Worm (Caenorhabditis elegans) whole organism, late embryonic: Measurements from ENCODE around the gene cls-1.

ENCODE experiments used
- C08G9.2 ChIP-seq: sonication (generic microtip); optimal IDR thresholded peaks from 2 replicates; lab custom pipeline; 2016; ENCODE audit warnings: mild to moderate bottlenecking, missing genetic modification characterization, moderate library complexity, missing compliant biosample characterization
- C38D4.7 ChIP-seq: fragments of 200-800 bp; sonication (Bioruptor generic); optimal IDR thresholded peaks from 2 replicates; lab custom pipeline; 2018; ENCODE audit warnings: mild to moderate bottlenecking, missing genetic modification characterization, moderate library complexity, missing compliant biosample characterization
- K02D7.2 ChIP-seq: sonication (generic microtip); optimal IDR thresholded peaks from 2 replicates; lab custom pipeline; 2017; ENCODE audit warnings: mild to moderate bottlenecking, missing genetic modification characterization, missing compliant biosample characterization
- ahr-1 ChIP-seq: sonication (generic microtip); optimal IDR thresholded peaks from 2 replicates; lab custom pipeline; 2016; ENCODE audit warnings: missing genetic modification characterization, missing compliant biosample characterization
- ceh-18 ChIP-seq: sonication (generic microtip); optimal IDR thresholded peaks from 2 replicates; lab custom pipeline; 2016; ENCODE audit warnings: missing genetic modification characterization, missing compliant biosample characterization
- ceh-19 ChIP-seq: fragments of 200-800 bp; sonication (Bioruptor generic); optimal IDR thresholded peaks from 2 replicates; lab custom pipeline; 2018; ENCODE audit warnings: mild to moderate bottlenecking, missing genetic modification characterization, missing compliant biosample characterization
- ceh-2 ChIP-seq: sonication (generic microtip); optimal IDR thresholded peaks from 2 replicates; lab custom pipeline; 2016; ENCODE audit warnings: missing genotype, missing genetic modification characterization, missing compliant biosample characterization
- ceh-22 ChIP-seq: sonication (generic microtip); optimal IDR thresholded peaks from 2 replicates; lab custom pipeline; 2017; ENCODE audit warnings: missing biosample characterization, missing genetic modification characterization
- ceh-24 ChIP-seq: sonication (generic microtip); optimal IDR thresholded peaks from 2 replicates; lab custom pipeline; 2016; ENCODE audit warnings: mild to moderate bottlenecking, missing genetic modification characterization, missing compliant biosample characterization
- ceh-30 ChIP-seq: fragments of 150-350 bp; optimal IDR thresholded peaks from 2 replicates; lab custom pipeline; 2014; ENCODE audit warnings: missing biosample characterization, missing genetic modification characterization
- ceh-31 ChIP-seq: sonication (generic microtip); optimal IDR thresholded peaks from 2 replicates; lab custom pipeline; 2016; ENCODE audit warnings: missing genetic modification characterization, missing compliant biosample characterization
- ceh-34 ChIP-seq: sonication (generic microtip); optimal IDR thresholded peaks from 2 replicates; lab custom pipeline; 2016; ENCODE audit warnings: mild to moderate bottlenecking, missing genetic modification characterization, missing compliant biosample characterization
- ceh-45 ChIP-seq: fragments of 200-800 bp; sonication (Bioruptor generic); IDR thresholded peaks from 2 replicates; pipeline ENCODE4 v1.3.6; 2022; ENCODE audit warnings: missing genetic modification reagents, missing genetic modification characterization, missing compliant biosample characterization
- ceh-48 ChIP-seq: sonication (generic microtip); optimal IDR thresholded peaks from 2 replicates; lab custom pipeline; 2016; ENCODE audit warnings: missing genetic modification characterization, inconsistent platforms, missing compliant biosample characterization
- ceh-6 ChIP-seq: fragments of 200-800 bp; sonication (Bioruptor generic); optimal IDR thresholded peaks from 2 replicates; lab custom pipeline; 2018; ENCODE audit warnings: mild to moderate bottlenecking, missing genetic modification characterization, missing compliant biosample characterization
- che-1 ChIP-seq: sonication (generic microtip); optimal IDR thresholded peaks from 2 replicates; lab custom pipeline; 2016; ENCODE audit warnings: mild to moderate bottlenecking, missing genetic modification characterization, missing compliant biosample characterization
- dmd-4 ChIP-seq: sonication (generic microtip); optimal IDR thresholded peaks from 2 replicates; lab custom pipeline; 2016; ENCODE audit warnings: borderline replicate concordance, missing genetic modification characterization, missing compliant biosample characterization
- elt-2 ChIP-seq: sonication (generic microtip); optimal IDR thresholded peaks from 2 replicates; lab custom pipeline; 2016; ENCODE audit warnings: missing genetic modification reagents, missing genetic modification characterization, missing compliant biosample characterization
- elt-4 ChIP-seq: sonication (generic microtip); optimal IDR thresholded peaks from 2 replicates; lab custom pipeline; 2016; ENCODE audit warnings: missing genetic modification characterization, missing compliant biosample characterization
- eyg-1 ChIP-seq: sonication (generic microtip); optimal IDR thresholded peaks from 2 replicates; lab custom pipeline; 2016; ENCODE audit warnings: missing genotype, missing genetic modification characterization, missing compliant biosample characterization
- fkh-10 ChIP-seq: fragments of 150-350 bp; optimal IDR thresholded peaks from 2 replicates; lab custom pipeline; 2014; ENCODE audit warnings: missing biosample characterization, missing genetic modification reagents, missing genetic modification characterization
- gmeb-2 ChIP-seq: sonication (generic microtip); optimal IDR thresholded peaks from 2 replicates; lab custom pipeline; 2016; ENCODE audit warnings: missing genetic modification characterization, inconsistent platforms, missing compliant biosample characterization
- hlh-30 ChIP-seq: sonication (generic microtip); optimal IDR thresholded peaks from 2 replicates; lab custom pipeline; 2017; ENCODE audit warnings: antibody characterized with exemption, missing genetic modification characterization, missing compliant biosample characterization; ENCODE audit not compliant: insufficient read depth
- hlh-8 ChIP-seq: sonication (generic microtip); optimal IDR thresholded peaks from 2 replicates; lab custom pipeline; 2016; ENCODE audit warnings: missing genotype, missing genetic modification characterization, missing compliant biosample characterization
- lin-11 ChIP-seq: fragments of 200-800 bp; sonication (Bioruptor generic); optimal IDR thresholded peaks from 2 replicates; lab custom pipeline; 2018; ENCODE audit warnings: mild to moderate bottlenecking, missing genetic modification characterization, missing compliant biosample characterization
- nhr-11 ChIP-seq: fragments of 150-350 bp; optimal IDR thresholded peaks from 2 replicates; lab custom pipeline; 2014; ENCODE audit warnings: missing biosample characterization, missing genetic modification characterization
- nhr-232 ChIP-seq: sonication (generic microtip); optimal IDR thresholded peaks from 2 replicates; lab custom pipeline; 2016; ENCODE audit warnings: missing genetic modification characterization, missing compliant biosample characterization
- odd-2 ChIP-seq: sonication (generic microtip); optimal IDR thresholded peaks from 2 replicates; lab custom pipeline; 2017; ENCODE audit warnings: antibody characterized with exemption, mild to moderate bottlenecking, missing genetic modification characterization, missing compliant biosample characterization
- pat-9 ChIP-seq: fragments of 200-800 bp; sonication (Bioruptor generic); optimal IDR thresholded peaks from 2 replicates; lab custom pipeline; 2018; ENCODE audit warnings: mild to moderate bottlenecking, missing genetic modification characterization, moderate library complexity, missing compliant biosample characterization
- ref-2 ChIP-seq: sonication (generic microtip); optimal IDR thresholded peaks from 2 replicates; lab custom pipeline; 2016; ENCODE audit warnings: missing genetic modification characterization, missing compliant biosample characterization
- rnt-1 ChIP-seq: sonication (generic microtip); optimal IDR thresholded peaks from 2 replicates; lab custom pipeline; 2016; ENCODE audit warnings: missing genetic modification characterization, missing compliant biosample characterization
- sdc-2 ChIP-seq: sonication (generic microtip); optimal IDR thresholded peaks from 2 replicates; lab custom pipeline; 2016; ENCODE audit warnings: missing genotype, missing genetic modification characterization, missing compliant biosample characterization
- sox-2 ChIP-seq: fragments of 200-800 bp; sonication (Bioruptor generic); IDR thresholded peaks from 2 replicates; pipeline ENCODE4 v1.3.6; 2022; ENCODE audit warnings: missing genetic modification reagents, missing genetic modification characterization, missing compliant biosample characterization
- sox-4 ChIP-seq: sonication (generic microtip); optimal IDR thresholded peaks from 2 replicates; lab custom pipeline; 2017; ENCODE audit warnings: mild to moderate bottlenecking, missing genetic modification characterization, inconsistent platforms, missing compliant biosample characterization
- syd-9 ChIP-seq: sonication (generic microtip); optimal IDR thresholded peaks from 2 replicates; lab custom pipeline; 2016; ENCODE audit warnings: mild to moderate bottlenecking, missing genetic modification characterization, moderate library complexity, missing compliant biosample characterization
- tbx-7 ChIP-seq: sonication (generic microtip); optimal IDR thresholded peaks from 2 replicates; lab custom pipeline; 2016; ENCODE audit warnings: missing genotype, missing genetic modification characterization, missing compliant biosample characterization
- ttx-3 ChIP-seq: sonication (generic microtip); optimal IDR thresholded peaks from 2 replicates; lab custom pipeline; 2016; ENCODE audit warnings: missing genetic modification reagents, missing genetic modification characterization, missing compliant biosample characterization
- unc-55 ChIP-seq: sonication (generic microtip); optimal IDR thresholded peaks from 2 replicates; lab custom pipeline; 2017; ENCODE audit warnings: missing biosample characterization, missing genetic modification reagents, missing genetic modification characterization
- zip-5 ChIP-seq: sonication (generic microtip); optimal IDR thresholded peaks from 2 replicates; lab custom pipeline; 2016; ENCODE audit warnings: missing genetic modification characterization, missing compliant biosample characterization
- ztf-16 ChIP-seq: sonication (generic microtip); optimal IDR thresholded peaks from 2 replicates; lab custom pipeline; 2017; ENCODE audit warnings: missing genetic modification characterization, missing compliant biosample characterization

The cls-1 gene

ce11 chrIII:7508128-7508635 is at the start of gene cls-1:
Gene cls-1, plus strand, starts transcription at chrIII:7508178.
- TF ChIP-seq ref-2 (tag; lab: Kevin White, UChicago) (no peak), elt-2 (tag; lab: Kevin White, UChicago) (no peak), ceh-45 (no peak), C08G9.2 (tag; lab: Kevin White, UChicago) (no peak), ceh-34 (tag; lab: Kevin White, UChicago) (no peak), odd-2 (tag; lab: Kevin White, UChicago) (no peak), ztf-16 (tag; lab: Kevin White, UChicago) (no peak), ceh-2 (tag; lab: Kevin White, UChicago) (no peak), ceh-30 (no peak), nhr-11 (no peak), elt-4 (no peak), hlh-30 (tag; lab: Kevin White, UChicago) (no peak), ahr-1 (tag; lab: Kevin White, UChicago) (no peak), ttx-3 (tag; lab: Kevin White, UChicago) (no peak), ceh-19 (no peak), ceh-48 (tag; lab: Kevin White, UChicago) (no peak), zip-5 (no peak), syd-9 (tag; lab: Kevin White, UChicago) (no peak), ceh-22 (tag; lab: Kevin White, UChicago) (no peak), ceh-24 (no peak)

DNA sequence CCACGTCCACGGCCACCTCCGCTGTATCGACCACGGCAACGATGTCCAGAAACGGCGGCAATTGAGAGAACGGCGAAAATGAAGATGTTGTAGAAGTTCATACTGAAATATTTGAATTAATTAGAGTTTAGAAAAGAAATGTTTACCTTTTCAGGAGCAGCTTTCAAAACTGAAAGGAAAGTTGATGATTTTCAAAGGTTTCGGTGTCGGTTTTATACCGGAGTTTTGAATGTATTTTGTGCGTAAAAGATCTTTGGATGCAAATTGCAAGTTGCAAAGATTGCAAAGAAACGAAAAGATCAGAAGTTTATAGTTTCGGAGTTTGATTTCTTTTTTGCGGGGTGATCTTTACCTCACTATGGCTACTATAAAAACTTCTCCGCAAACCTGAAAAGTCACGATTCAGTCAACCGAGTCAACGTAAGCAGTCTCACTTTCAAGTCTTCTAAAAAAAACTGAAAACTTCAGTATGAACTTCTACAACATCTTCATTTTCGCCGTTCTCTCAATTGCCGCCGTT is 49.1 kb upstream of the cls-1 start, which contains the start of the genes fipr-19 and fipr-18:
Gene fipr-19 (minus strand): TSS at position 101 of the 520 bp plus-strand sequence.
Gene fipr-18 (plus strand): TSS at position 470 of the 520 bp plus-strand sequence.
- TF ChIP-seq ceh-18 (tag; lab: Kevin White, UChicago), result no peak
- no peak for TF ChIP-seq ztf-16 (tag; lab: Kevin White, UChicago)
- TF ChIP-seq ceh-31 (tag; lab: Kevin White, UChicago), result no peak
- no peak for TF ChIP-seq lin-11 (tag; lab: Kevin White, UChicago)
- no peak for TF ChIP-seq nhr-11
- no peak for TF ChIP-seq nhr-232 (tag; lab: Kevin White, UChicago)
- TF ChIP-seq ceh-6 (GFP tag; lab: Kevin White, UChicago), result no peak
- TF ChIP-seq K02D7.2 (tag; lab: Kevin White, UChicago), result no peak
- TF ChIP-seq ceh-24, result no peak
- TF ChIP-seq C38D4.7 (GFP tag; lab: Kevin White, UChicago), result no peak
- no peak for TF ChIP-seq ceh-2 (tag; lab: Kevin White, UChicago)
- no peak for TF ChIP-seq pat-9 (tag; lab: Kevin White, UChicago)
- TF ChIP-seq unc-55, result no peak
- TF ChIP-seq ceh-22 (tag; lab: Kevin White, UChicago), result no peak
- no peak for TF ChIP-seq tbx-7 (tag; lab: Kevin White, UChicago)
- TF ChIP-seq rnt-1 (tag; lab: Kevin White, UChicago), result no peak

DNA sequence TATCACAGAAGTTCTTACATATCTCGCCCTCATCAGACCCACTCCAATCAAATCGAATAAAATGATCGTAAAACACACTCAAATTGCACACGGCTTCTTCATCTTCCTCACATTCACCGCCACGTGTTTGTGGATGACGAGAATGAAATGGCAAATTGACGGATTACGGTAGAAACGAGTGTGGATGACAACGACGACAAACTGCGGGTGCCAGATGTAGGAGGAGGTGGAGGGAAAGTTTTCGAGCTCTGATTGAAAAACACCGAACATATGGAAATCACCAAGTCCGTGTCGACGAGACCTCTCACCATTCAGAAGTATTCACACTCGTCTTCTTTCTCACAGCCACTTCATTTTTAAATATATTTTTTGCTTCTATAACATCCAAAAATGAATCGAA is 48.0 kb upstream of the cls-1 start, which contains the start of gene mls-1:
Gene mls-1 (plus strand): TSS at position 324 of the 400 bp plus-strand sequence.
- TF ChIP-seq syd-9 (tag; lab: Kevin White, UChicago), result no peak
- peak; percentile 52 for TF ChIP-seq hlh-8 (tag; lab: Kevin White, UChicago)

DNA sequence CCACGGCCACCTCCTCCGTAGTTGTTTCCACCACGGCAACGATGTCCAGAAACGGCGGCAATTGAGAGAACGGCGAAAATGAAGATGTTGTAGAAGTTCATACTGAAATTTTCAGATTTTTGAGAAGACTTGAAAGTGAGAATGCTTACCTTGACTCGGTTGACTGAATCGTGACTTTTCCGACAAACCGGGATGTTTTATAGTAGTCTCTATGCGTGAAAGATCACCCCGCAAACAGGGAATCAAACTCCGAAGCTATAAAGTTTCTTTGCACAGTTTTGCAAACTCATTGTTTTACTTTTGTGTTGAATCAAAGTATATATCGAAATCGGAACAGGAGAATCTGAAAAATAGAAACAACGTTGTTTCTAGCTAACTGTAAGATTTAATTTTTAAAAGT is 45.7 kb upstream of the cls-1 start, which contains the start of gene fipr-20:
Gene fipr-20 (minus strand): TSS at position 101 of the 400 bp plus-strand sequence.
- TF ChIP-seq fkh-10 (GFP tag; lab: Kevin White, UChicago), result no peak
- TF ChIP-seq gmeb-2 (tag; lab: Kevin White, UChicago), result no peak
- no peak for TF ChIP-seq odd-2 (tag; lab: Kevin White, UChicago)
- no peak for TF ChIP-seq sdc-2
- no peak for TF ChIP-seq eyg-1 (tag; lab: Kevin White, UChicago)
- no peak for TF ChIP-seq sox-4
- TF ChIP-seq unc-55, result no peak
- no peak for TF ChIP-seq ttx-3 (tag; lab: Kevin White, UChicago)
- no peak for TF ChIP-seq sox-2 (GFP tag; lab: Robert Waterston, UW)
- TF ChIP-seq dmd-4 (tag; lab: Kevin White, UChicago), result no peak
- TF ChIP-seq ref-2 (tag; lab: Kevin White, UChicago), result no peak
- no peak for TF ChIP-seq ceh-45
- TF ChIP-seq che-1 (tag; lab: Kevin White, UChicago), result no peak
- no peak for TF ChIP-seq rnt-1 (tag; lab: Kevin White, UChicago)
